Worm (Caenorhabditis elegans) whole organism, L4 larva: ENCODE results near the gene trxr-2.

ENCODE experiments used
- D1046.2 ChIP-seq: fragments of 200-800 bp; sonication (Bioruptor generic); IDR thresholded peaks from 2 replicates; pipeline ENCODE4 v1.3.6; 2022; ENCODE audit warnings: missing genetic modification characterization, missing compliant biosample characterization
- F26F4.8 ChIP-seq: fragments of 200-800 bp; sonication (Bioruptor generic); conservative IDR thresholded peaks from 2 replicates; pipeline ENCODE4 v1.3.6; 2022; ENCODE audit warnings: missing genetic modification characterization, missing compliant biosample characterization
- F44E2.7 ChIP-seq: fragments of 200-800 bp; sonication (Bioruptor generic); IDR thresholded peaks from 2 replicates; pipeline ENCODE4 v2.1.2; 2022; ENCODE audit warnings: missing genetic modification characterization, missing compliant biosample characterization
- R02D3.7 ChIP-seq: fragments of 150-350 bp; sonication (generic microtip); optimal IDR thresholded peaks from 3 replicates; lab custom pipeline; 2014; ENCODE audit warnings: missing biosample characterization, missing genetic modification characterization
- T26A8.4 ChIP-seq: fragments of 200-800 bp; sonication (Bioruptor generic); IDR thresholded peaks from 2 replicates; pipeline ENCODE4 v1.3.6; 2022; ENCODE audit warnings: missing genetic modification characterization, missing compliant biosample characterization
- ZK337.2 ChIP-seq: fragments of 200-800 bp; sonication (Bioruptor generic); IDR thresholded peaks from 2 replicates; pipeline ENCODE4 v1.3.6; 2022; ENCODE audit warnings: missing genetic modification reagents, missing genetic modification characterization, missing compliant biosample characterization
- aha-1 ChIP-seq: fragments of 150-350 bp; peaks from one replicate; lab custom pipeline; 2014; ENCODE audit warnings: missing biosample characterization, missing genetic modification characterization
- ceh-20 ChIP-seq: fragments of 200-800 bp; sonication (Bioruptor generic); IDR thresholded peaks from 2 replicates; pipeline ENCODE4 v1.3.6; 2022; ENCODE audit warnings: missing genetic modification reagents, missing genetic modification characterization, missing compliant biosample characterization
- ceh-62 ChIP-seq: sonication (generic microtip); optimal IDR thresholded peaks from 2 replicates; lab custom pipeline; 2017; ENCODE audit warnings: missing biosample characterization, missing genetic modification characterization
- ceh-82 ChIP-seq: sonication (generic microtip); optimal IDR thresholded peaks from 2 replicates; lab custom pipeline; 2017; ENCODE audit warnings: missing biosample characterization, missing genetic modification characterization
- ctbp-1 ChIP-seq: fragments of 200-800 bp; sonication (Bioruptor generic); IDR thresholded peaks from 2 replicates; pipeline ENCODE4 v1.3.6; 2022; ENCODE audit warnings: missing genetic modification reagents, missing genetic modification characterization, missing compliant biosample characterization
- daf-16 ChIP-seq, 3 experiments: sonication (generic microtip); optimal IDR thresholded peaks; 2 replicates each; lab custom pipeline; 2016 to 2017; ENCODE audit warnings: missing genetic modification characterization in 3 of 3, missing genetic modification reagents in 3 of 3, mild to moderate bottlenecking in 2 of 3, missing compliant biosample characterization in 2 of 3, missing biosample characterization in 1 of 3, moderate library complexity in 1 of 3
- dmd-6 ChIP-seq: fragments of 200-800 bp; sonication (Bioruptor generic); IDR thresholded peaks from 2 replicates; pipeline ENCODE4 v1.3.6; 2022; ENCODE audit warnings: missing genetic modification reagents, missing genetic modification characterization, missing compliant biosample characterization
- dmd-9 ChIP-seq: fragments of 200-800 bp; sonication (Bioruptor generic); IDR thresholded peaks from 2 replicates; pipeline ENCODE4 v1.3.6; 2022; ENCODE audit warnings: missing genetic modification reagents, missing genetic modification characterization, missing compliant biosample characterization
- dpl-1 ChIP-seq: fragments of 150-350 bp; optimal IDR thresholded peaks from 2 replicates; lab custom pipeline; 2014; ENCODE audit warnings: missing biosample characterization, missing genetic modification reagents, missing genetic modification characterization
- duxl-1 ChIP-seq: sonication (generic microtip); optimal IDR thresholded peaks from 2 replicates; lab custom pipeline; 2016; ENCODE audit warnings: mild to moderate bottlenecking, missing genetic modification characterization, moderate library complexity, missing compliant biosample characterization; ENCODE audit not compliant: poor library complexity
- dve-1 ChIP-seq: sonication (generic microtip); optimal IDR thresholded peaks from 2 replicates; lab custom pipeline; 2017; ENCODE audit warnings: antibody characterized with exemption, mild to moderate bottlenecking, missing genetic modification characterization, missing compliant biosample characterization; ENCODE audit not compliant: insufficient read depth
- egl-43 ChIP-seq: fragments of 200-800 bp; sonication (Bioruptor generic); IDR thresholded peaks from 2 replicates; pipeline ENCODE4 v1.3.6; 2022; ENCODE audit warnings: missing genetic modification reagents, missing genetic modification characterization, missing compliant biosample characterization
- gei-8 ChIP-seq: fragments of 200-800 bp; sonication (Bioruptor generic); optimal IDR thresholded peaks from 2 replicates; lab custom pipeline; 2018; ENCODE audit warnings: mild to moderate bottlenecking, missing genetic modification characterization, missing compliant biosample characterization
- hif-1 ChIP-seq, 2 experiments: sonication (generic microtip); optimal IDR thresholded peaks; 2 replicates each; lab custom pipeline; 2016 to 2017; ENCODE audit warnings: missing compliant biosample characterization in 2 of 2, missing genetic modification characterization in 2 of 2, missing genetic modification reagents in 2 of 2, missing genotype in 2 of 2, mild to moderate bottlenecking in 1 of 2
- hlh-11 ChIP-seq: fragments of 200-800 bp; sonication (Bioruptor generic); optimal IDR thresholded peaks from 2 replicates; lab custom pipeline; 2018; ENCODE audit warnings: mild to moderate bottlenecking, missing genetic modification characterization, missing compliant biosample characterization
- hlh-30 ChIP-seq: sonication (generic microtip); optimal IDR thresholded peaks from 2 replicates; lab custom pipeline; 2017; ENCODE audit warnings: antibody characterized with exemption, mild to moderate bottlenecking, missing genetic modification characterization, missing compliant biosample characterization; ENCODE audit not compliant: insufficient read depth
- hmg-1.1 ChIP-seq: fragments of 200-800 bp; sonication (Bioruptor generic); IDR thresholded peaks from 2 replicates; pipeline ENCODE4 v1.3.6; 2022; ENCODE audit warnings: missing genetic modification reagents, missing genetic modification characterization, missing compliant biosample characterization
- lim-7 ChIP-seq: fragments of 200-800 bp; sonication (Bioruptor generic); IDR thresholded peaks from 2 replicates; pipeline ENCODE4 v1.3.6; 2022; ENCODE audit warnings: missing genetic modification characterization, missing compliant biosample characterization
- lin-1 ChIP-seq: fragments of 200-800 bp; sonication (Bioruptor generic); IDR thresholded peaks from 2 replicates; pipeline ENCODE4 v1.3.6; 2022; ENCODE audit warnings: missing genetic modification reagents, missing genetic modification characterization, missing compliant biosample characterization
- lin-29 ChIP-seq: fragments of 200-800 bp; sonication (Bioruptor generic); IDR thresholded peaks from 2 replicates; pipeline ENCODE4 v1.3.6; 2022; ENCODE audit warnings: missing genetic modification reagents, missing genetic modification characterization, missing compliant biosample characterization
- lin-38 ChIP-seq: fragments of 200-800 bp; sonication (Bioruptor generic); IDR thresholded peaks from 2 replicates; pipeline ENCODE4 v1.3.6; 2022; ENCODE audit warnings: missing genetic modification reagents, missing genetic modification characterization, missing compliant biosample characterization
- lsy-2 ChIP-seq, 2 experiments: fragments of 150-350 bp in 1 of 2; sonication (generic microtip) in 1 of 2; optimal IDR thresholded peaks; 2 replicates each; lab custom pipeline; 2014 to 2017; ENCODE audit warnings: missing biosample characterization in 2 of 2, missing genetic modification characterization in 2 of 2
- mdt-29 ChIP-seq: fragments of 200-800 bp; sonication (Bioruptor generic); IDR thresholded peaks from 2 replicates; pipeline ENCODE4 v1.3.6; 2022; ENCODE audit warnings: missing genetic modification reagents, missing genetic modification characterization, missing compliant biosample characterization
- mep-1 ChIP-seq: fragments of 150-350 bp; sonication (generic microtip); optimal IDR thresholded peaks from 3 replicates; lab custom pipeline; 2014; ENCODE audit warnings: missing biosample characterization, missing genetic modification characterization
- mes-2 ChIP-seq: sonication (generic microtip); optimal IDR thresholded peaks from 2 replicates; lab custom pipeline; 2016; ENCODE audit warnings: missing genotype, mild to moderate bottlenecking, missing genetic modification characterization, missing compliant biosample characterization; ENCODE audit not compliant: poor library complexity, severe bottlenecking
- mxl-3 ChIP-seq: fragments of 200-800 bp; sonication (Bioruptor generic); optimal IDR thresholded peaks from 2 replicates; lab custom pipeline; 2018; ENCODE audit warnings: mild to moderate bottlenecking, missing genetic modification characterization, missing compliant biosample characterization
- nhr-10 ChIP-seq: fragments of 150-350 bp; optimal IDR thresholded peaks from 2 replicates; lab custom pipeline; 2014; ENCODE audit warnings: missing biosample characterization, missing genetic modification characterization
- nhr-102 ChIP-seq: sonication (generic microtip); optimal IDR thresholded peaks from 2 replicates; lab custom pipeline; 2016; ENCODE audit warnings: mild to moderate bottlenecking, missing genetic modification characterization, moderate library complexity, missing compliant biosample characterization
- nhr-48 ChIP-seq: sonication (generic microtip); optimal IDR thresholded peaks from 2 replicates; lab custom pipeline; 2016; ENCODE audit warnings: mild to moderate bottlenecking, missing genetic modification characterization, missing compliant biosample characterization
- pha-4 ChIP-seq, 2 experiments: fragments of 150-350 bp in 1 of 2; fragments of 200-800 bp in 1 of 2; sonication (Bioruptor generic) in 1 of 2; IDR thresholded peaks in 1 of 2; optimal IDR thresholded peaks in 1 of 2; 2 replicates each; pipeline versions ENCODE4 v1.3.6 to Lab custom; 2014 to 2022; ENCODE audit warnings: missing genetic modification characterization in 2 of 2, missing genetic modification reagents in 2 of 2, missing biosample characterization in 1 of 2, missing compliant biosample characterization in 1 of 2
- php-3 ChIP-seq: fragments of 200-800 bp; sonication (Bioruptor generic); IDR thresholded peaks from 2 replicates; pipeline ENCODE4 v1.3.6; 2022; ENCODE audit warnings: missing genetic modification reagents, missing genetic modification characterization, missing compliant biosample characterization
- rbr-2 ChIP-seq: sonication (generic microtip); optimal IDR thresholded peaks from 2 replicates; lab custom pipeline; 2016; ENCODE audit warnings: missing genotype, missing genetic modification characterization, missing compliant biosample characterization
- saeg-2 ChIP-seq: fragments of 200-800 bp; sonication (Bioruptor generic); IDR thresholded peaks from 2 replicates; pipeline ENCODE4 v1.3.6; 2022; ENCODE audit warnings: missing genetic modification reagents, missing genetic modification characterization, missing compliant biosample characterization
- sdz-12 ChIP-seq: fragments of 200-800 bp; sonication (Bioruptor generic); optimal IDR thresholded peaks from 2 replicates; lab custom pipeline; 2018; ENCODE audit warnings: mild to moderate bottlenecking, missing genetic modification characterization, missing compliant biosample characterization
- spr-3 ChIP-seq: fragments of 200-800 bp; sonication (Bioruptor generic); optimal IDR thresholded peaks from 2 replicates; lab custom pipeline; 2018; ENCODE audit warnings: mild to moderate bottlenecking, missing genetic modification characterization, missing compliant biosample characterization
- unc-62 ChIP-seq, 3 experiments: fragments of 150-350 bp in 1 of 3; sonication (generic microtip); optimal IDR thresholded peaks in 2 of 3; peaks in 1 of 3; 1 replicate in 1 of 3; 2 replicates in 2 of 3; lab custom pipeline; 2014 to 2017; ENCODE audit warnings: missing biosample characterization in 3 of 3, missing genetic modification characterization in 3 of 3, missing genetic modification reagents in 3 of 3, missing genotype in 1 of 3
- vab-7 ChIP-seq: fragments of 200-800 bp; sonication (Bioruptor generic); IDR thresholded peaks from 2 replicates; pipeline ENCODE4 v1.3.6; 2022; ENCODE audit warnings: missing genetic modification reagents, missing genetic modification characterization, missing compliant biosample characterization

The trxr-2 gene

DNA sequence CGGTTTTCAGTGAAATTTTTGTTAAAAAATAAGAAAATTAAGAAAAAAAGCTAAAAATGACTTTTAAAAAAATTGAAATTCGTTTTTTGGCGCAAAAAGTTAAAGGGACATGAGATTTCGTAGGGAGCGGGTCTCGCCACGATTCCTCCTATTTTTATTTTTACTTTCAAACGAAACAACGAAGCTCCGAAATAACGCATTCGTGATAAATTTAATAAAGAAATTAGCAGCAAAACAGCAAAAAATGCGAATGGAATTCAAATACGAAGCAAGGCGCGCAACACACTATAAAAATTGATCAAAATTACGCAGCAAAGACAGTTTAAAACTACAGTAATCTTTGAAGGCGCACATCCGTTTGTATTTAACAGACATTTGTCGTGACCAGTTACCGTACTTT lies 13.8 kb upstream of the trxr-2 start (continued):
- TF ChIP-seq ZK337.2 (GFP tag; lab: Robert Waterston, UW) (no peak), unc-62 (GFP tag; optimal IDR thresholded peaks at IDR 0.05 in 1 of 2; lab: Kevin White, UChicago) (peak in 1 of 2 experiments; percentile 91), unc-62 (tag; optimal IDR thresholded peaks at IDR 0.05; lab: Kevin White, UChicago) (no peak), lim-7 (GFP tag; lab: Robert Waterston, UW) (no peak), R02D3.7 (tag; lab: Kevin White, UChicago) (no peak), F44E2.7 (GFP tag; lab: Robert Waterston, UW) (no peak), dpl-1 (GFP tag; lab: Kevin White, UChicago) (peak; percentile 53), mxl-3 (GFP tag; lab: Kevin White, UChicago) (no peak), gei-8 (GFP tag; lab: Kevin White, UChicago) (no peak), nhr-10 (tag; lab: Kevin White, UChicago) (no peak), hmg-1.1 (GFP tag; lab: Robert Waterston, UW) (no peak), lin-1 (no peak)

- TF ChIP-seq dmd-6 (peak; percentile 9; the same call in 1 of the 2 replicates), hlh-11 (tag; lab: Kevin White, UChicago) (peak; percentile 39), php-3 (GFP tag; lab: Robert Waterston, UW) (peak; percentile 34; the same call in 1 of the 2 replicates), dve-1 (tag; lab: Kevin White, UChicago) (peak; percentile 16), hmg-1.1 (GFP tag; lab: Robert Waterston, UW) (0 out of 2 replicates have a peak, but pooled peaks have one; percentile 18), ceh-20 (peak; percentile 19; the same call in 1 of the 2 replicates), D1046.2 (GFP tag; lab: Robert Waterston, UW) (0 out of 2 replicates have a peak, but pooled peaks have one; percentile 11), nhr-48 (tag; lab: Kevin White, UChicago) (peak; percentile 23), mes-2 (tag; lab: Kevin White, UChicago) (peak; percentile 16), dmd-9 (0 out of 2 replicates have a peak, but pooled peaks have one; percentile 47), nhr-102 (tag; lab: Kevin White, UChicago) (peak; percentile 28), rbr-2 (peak; percentile 13), T26A8.4 (GFP tag; lab: Robert Waterston, UW) (0 out of 2 replicates have a peak, but pooled peaks have one; percentile 28), lin-38 (peak; percentile 47)
These were observed 12.5 kb upstream of the trxr-2 start for ce11 chrIII:8901078-8901477.

- TF ChIP-seq aha-1 (tag; lab: Kevin White, UChicago) (peak; percentile 69), lsy-2 (tag; optimal IDR thresholded peaks at IDR 0.05; lab: Kevin White, UChicago) (no peak), spr-3 (no peak), hif-1 (tag; optimal IDR thresholded peaks at IDR 0.05; lab: Kevin White, UChicago) (no peak), ctbp-1 (GFP tag; lab: Robert Waterston, UW) (no peak), lin-38 (no peak), F26F4.8 (no peak), ceh-82 (tag; lab: Kevin White, UChicago) (no peak)
These were observed 10.3 kb upstream of the trxr-2 start for ce11 chrIII:8903263-8903662.

DNA sequence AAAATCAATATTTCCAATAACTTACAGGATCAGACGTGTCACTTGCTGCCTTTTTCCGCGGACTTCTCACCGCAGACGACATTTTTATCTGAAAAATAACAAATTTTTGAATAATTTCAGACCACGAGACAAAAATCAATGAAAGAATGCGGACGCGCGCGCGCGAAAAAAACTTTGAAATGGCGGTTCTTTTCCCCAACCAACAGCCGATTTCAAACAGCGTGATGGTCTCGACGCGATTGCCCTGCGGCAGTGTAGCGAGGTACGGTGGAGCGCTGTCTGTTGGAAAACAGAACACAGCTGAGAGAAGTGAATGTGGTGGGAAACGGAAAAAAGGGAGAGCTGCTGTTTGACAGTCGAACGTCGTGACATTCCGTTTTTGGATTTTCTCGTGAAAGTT lies 9.5 kb upstream of the trxr-2 start, which contains the start of gene lin-9:
TSS of gene lin-9 (minus strand) at position 88 of the 400 bp plus-strand sequence.
- peak; percentile 94 for TF ChIP-seq duxl-1 (tag; lab: Kevin White, UChicago)
- TF ChIP-seq saeg-2 (GFP tag; lab: Robert Waterston, UW), result peak; percentile 78; the same call in 1 of the 2 replicates
- peak; percentile 93 for TF ChIP-seq pha-4 (GFP tag; IDR thresholded peaks at IDR 0.05; lab: Robert Waterston, UW)
- no peak for TF ChIP-seq pha-4 (tag; optimal IDR thresholded peaks at IDR 0.05; lab: Kevin White, UChicago)
- peak; percentile 64 to 91 for TF ChIP-seq daf-16 (GFP tag; optimal IDR thresholded peaks at IDR 0.05; lab: Kevin White, UChicago)
- TF ChIP-seq daf-16 (tag; optimal IDR thresholded peaks at IDR 0.05; lab: Kevin White, UChicago), result peak; percentile 89
- TF ChIP-seq lin-29 (GFP tag; lab: Robert Waterston, UW), result peak; percentile 78
- peak; percentile 76 for TF ChIP-seq vab-7
- TF ChIP-seq mep-1, result peak; percentile 97
- no peak for TF ChIP-seq sdz-12 (GFP tag; lab: Kevin White, UChicago)
- TF ChIP-seq hlh-30 (tag; lab: Kevin White, UChicago), result peak; percentile 96
- TF ChIP-seq lin-1, result peak; percentile 93
- peak; percentile 98 for TF ChIP-seq hmg-1.1 (GFP tag; lab: Robert Waterston, UW)
- peak; percentile 89 for TF ChIP-seq mxl-3 (GFP tag; lab: Kevin White, UChicago)
- no peak for TF ChIP-seq F26F4.8
- no peak for TF ChIP-seq ceh-62
- TF ChIP-seq egl-43 (GFP tag; lab: Robert Waterston, UW), result peak; percentile 93
- peak; percentile 91 for TF ChIP-seq mdt-29 (GFP tag; lab: Robert Waterston, UW)
